Worm (Caenorhabditis elegans) whole organism, L3 larva: ENCODE results near the gene acl-13.

Experiments used
- jun-1 ChIP-seq: fragments of 150-350 bp; optimal IDR thresholded peaks from 2 replicates; lab custom pipeline; 2014; ENCODE audit warnings: missing biosample characterization, missing genetic modification reagents, missing genetic modification characterization
- mdl-1 ChIP-seq: fragments of 150-350 bp; optimal IDR thresholded peaks from 2 replicates; lab custom pipeline; 2014; ENCODE audit warnings: missing biosample characterization, missing genetic modification characterization
- nhr-11 ChIP-seq: fragments of 150-350 bp; optimal IDR thresholded peaks from 2 replicates; lab custom pipeline; 2014; ENCODE audit warnings: missing biosample characterization, missing genetic modification characterization
- nhr-12 ChIP-seq: fragments of 150-350 bp; optimal IDR thresholded peaks from 2 replicates; lab custom pipeline; 2014; ENCODE audit warnings: missing biosample characterization, missing genetic modification characterization
- nhr-23 ChIP-seq: fragments of 150-350 bp; optimal IDR thresholded peaks from 2 replicates; lab custom pipeline; 2014; ENCODE audit warnings: missing biosample characterization, missing genetic modification reagents, missing genetic modification characterization
- nhr-237 ChIP-seq: fragments of 150-350 bp; optimal IDR thresholded peaks from 2 replicates; lab custom pipeline; 2014; ENCODE audit warnings: missing biosample characterization, missing genetic modification characterization

- TF ChIP-seq nhr-23 (tag; lab: Kevin White, UChicago) (no peak), nhr-12 (tag; lab: Kevin White, UChicago) (no peak), nhr-11 (tag; lab: Kevin White, UChicago) (no peak), nhr-237 (no peak), jun-1 (tag; lab: Kevin White, UChicago) (no peak), mdl-1 (tag; lab: Kevin White, UChicago) (no peak)
These were observed 6.5 kb downstream of the acl-13 start for ce11 chrIV:12416629-12417404.
